Fruit fly (Drosophila melanogaster): ENCODE measurements around the gene Zif.

dm6 chr3R:6477877-6478361 is 21.0 kb downstream of the Zif start, which contains the start of gene CG15186:
- TF ChIP-seq sage (GFP tag; optimal IDR thresholded peaks at IDR 0.05) (no peak), br (GFP tag; optimal IDR thresholded peaks at IDR 0.05) (no peak), OdsH (GFP tag; optimal IDR thresholded peaks at IDR 0.05) (no peak), fru (GFP tag; optimal IDR thresholded peaks at IDR 0.05) (no peak), woc (GFP tag; optimal IDR thresholded peaks at IDR 0.05) (no peak), psq (GFP tag; optimal IDR thresholded peaks at IDR 0.05) (no peak), Hnf4 (GFP tag; optimal IDR thresholded peaks at IDR 0.05) (no peak), h (GFP tag; optimal IDR thresholded peaks at IDR 0.05) (no peak), dl (GFP tag; optimal IDR thresholded peaks at IDR 0.05; ENCODE audit: insufficient read depth in 1 of 2, partially characterized antibody in 2 of 2) (no peak), pan (optimal IDR thresholded peaks at IDR 0.05) (no peak), usp (GFP tag; optimal IDR thresholded peaks at IDR 0.05) (no peak), lola (GFP tag; optimal IDR thresholded peaks at IDR 0.05) (no peak), HLH106 (tag; optimal IDR thresholded peaks at IDR 0.05) (no peak)
